Fruit fly (Drosophila melanogaster) Kc167 (cell line): ENCODE results near the gene Muc18B.

ENCODE experiments used
- h ChIP-seq: fragments of >200 bp; optimal IDR thresholded peaks from 3 replicates; lab custom pipeline; 2018; ENCODE audit warnings: missing external identifiers
- insv ChIP-seq: fragments of >200 bp; optimal IDR thresholded peaks from 3 replicates; lab custom pipeline; 2018; ENCODE audit warnings: missing external identifiers

DNA sequence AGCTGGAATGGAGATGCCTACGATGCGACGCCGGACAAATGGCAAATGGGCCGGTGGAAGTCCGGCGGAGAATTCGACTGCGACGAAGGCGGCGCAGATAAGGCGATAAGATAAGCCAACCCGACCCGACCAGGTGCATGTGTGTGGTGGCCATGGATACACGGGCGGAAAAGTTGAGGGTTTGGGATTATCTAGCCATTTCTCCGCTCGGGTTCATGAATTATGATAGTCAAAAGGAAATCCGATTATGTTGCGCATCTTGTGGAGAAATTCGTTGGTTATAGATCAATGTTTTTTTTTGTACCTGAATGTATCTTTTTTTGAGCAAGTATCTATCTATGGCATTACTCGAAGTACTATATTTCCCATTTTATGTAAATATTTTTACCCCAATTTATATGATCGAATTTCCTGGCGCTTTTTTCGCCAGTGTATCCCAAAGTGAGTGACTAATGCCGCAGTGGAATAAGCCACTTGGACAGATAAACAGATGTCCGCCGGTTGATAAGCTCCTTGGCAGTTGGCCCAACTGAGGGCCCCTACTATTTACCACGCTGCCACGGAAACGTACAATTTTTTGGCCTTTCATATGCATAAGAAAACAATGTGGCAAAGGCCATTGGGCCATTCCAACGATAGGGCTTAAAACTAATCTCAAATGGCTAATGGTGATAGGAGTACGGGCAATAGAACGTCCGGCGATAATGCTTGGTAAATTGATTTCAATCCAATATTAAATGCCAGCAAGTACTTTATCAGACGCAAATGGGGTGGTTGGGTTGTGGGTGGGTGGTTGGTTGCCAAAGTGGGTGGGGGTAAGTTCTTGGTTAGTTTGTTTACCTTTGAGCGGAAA is 32.1 kb downstream of the Muc18B start, which contains the start of gene CG7992:
- TF ChIP-seq insv (lab: Kevin White, UChicago) (no peak), h (lab: Kevin White, UChicago) (no peak)
